Worm (Caenorhabditis elegans) whole organism, L4 larva: Measurements from ENCODE around the gene Y38E10A.22.

ENCODE experiments used
- F37D6.2 ChIP-seq: sonication (generic microtip); optimal IDR thresholded peaks from 2 replicates; lab custom pipeline; 2016; ENCODE audit warnings: mild to moderate bottlenecking, missing genetic modification characterization, missing compliant biosample characterization
- aly-2 ChIP-seq: sonication (generic microtip); optimal IDR thresholded peaks from 2 replicates; lab custom pipeline; 2018; ENCODE audit warnings: missing biosample characterization, missing genetic modification characterization
- ceh-44 ChIP-seq: fragments of 200-800 bp; sonication (Bioruptor generic); IDR thresholded peaks from 2 replicates; pipeline ENCODE4 v1.3.6; 2022; ENCODE audit warnings: missing genetic modification reagents, missing genetic modification characterization, missing compliant biosample characterization
- daf-12 ChIP-seq: fragments of 150-350 bp; optimal IDR thresholded peaks from 2 replicates; lab custom pipeline; 2014; ENCODE audit warnings: missing biosample characterization, missing genetic modification reagents, missing genetic modification characterization
- fos-1 ChIP-seq: fragments of 150-350 bp; optimal IDR thresholded peaks from 2 replicates; lab custom pipeline; 2014; ENCODE audit warnings: missing biosample characterization, missing genetic modification characterization
- jun-1 ChIP-seq: fragments of 150-350 bp; optimal IDR thresholded peaks from 2 replicates; lab custom pipeline; 2014; ENCODE audit warnings: missing biosample characterization, missing genetic modification reagents, missing genetic modification characterization
- lin-29 ChIP-seq: fragments of 200-800 bp; sonication (Bioruptor generic); IDR thresholded peaks from 2 replicates; pipeline ENCODE4 v1.3.6; 2022; ENCODE audit warnings: missing genetic modification reagents, missing genetic modification characterization, missing compliant biosample characterization
- lin-39 ChIP-seq: fragments of 150-350 bp; optimal IDR thresholded peaks from 2 replicates; lab custom pipeline; 2014; ENCODE audit warnings: missing biosample characterization, missing genetic modification reagents, missing genetic modification characterization
- mes-2 ChIP-seq: sonication (generic microtip); optimal IDR thresholded peaks from 2 replicates; lab custom pipeline; 2016; ENCODE audit warnings: missing genotype, mild to moderate bottlenecking, missing genetic modification characterization, missing compliant biosample characterization; ENCODE audit not compliant: poor library complexity, severe bottlenecking
- nhr-237 ChIP-seq: sonication (generic microtip); optimal IDR thresholded peaks from 2 replicates; lab custom pipeline; 2017; ENCODE audit warnings: missing biosample characterization, missing genetic modification characterization
- nhr-25 ChIP-seq: sonication (generic microtip); optimal IDR thresholded peaks from 2 replicates; lab custom pipeline; 2017; ENCODE audit warnings: missing genetic modification characterization, mild to moderate bottlenecking, missing compliant biosample characterization, antibody characterized with exemption, moderate library complexity, borderline replicate concordance; ENCODE audit not compliant: insufficient read depth
- ztf-11 ChIP-seq: fragments of 150-350 bp; optimal IDR thresholded peaks from 2 replicates; lab custom pipeline; 2014; ENCODE audit warnings: missing biosample characterization, missing genetic modification characterization

DNA sequence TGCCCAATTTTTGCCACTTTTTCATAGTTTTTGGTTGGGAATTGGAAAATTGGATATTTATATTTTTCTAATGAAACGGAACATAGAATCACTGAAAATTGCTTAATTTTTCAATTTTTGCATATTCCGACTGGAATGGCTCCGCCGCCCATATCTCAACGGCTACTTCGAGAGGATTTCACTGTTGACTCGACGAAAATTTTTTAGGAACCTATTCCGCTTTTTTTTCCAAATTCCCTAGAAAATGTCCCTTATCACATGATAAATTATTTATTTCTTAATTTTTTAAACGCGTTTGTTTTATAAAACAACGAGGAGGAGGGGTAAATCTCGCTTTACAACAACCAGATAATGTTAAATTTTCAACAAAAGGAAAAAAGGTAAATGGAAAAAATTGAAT lies 49.1 kb upstream of the Y38E10A.22 start:
- TF ChIP-seq nhr-237 (no peak), fos-1 (tag; lab: Kevin White, UChicago) (no peak), ceh-44 (GFP tag; lab: Robert Waterston, UW) (no peak), daf-12 (tag; lab: Kevin White, UChicago) (no peak), nhr-25 (tag; lab: Kevin White, UChicago) (no peak), jun-1 (no peak), lin-39 (no peak), aly-2 (tag; lab: Kevin White, UChicago) (no peak), lin-29 (no peak), mes-2 (tag; lab: Kevin White, UChicago) (no peak), ztf-11 (tag; lab: Kevin White, UChicago) (no peak), F37D6.2 (tag; lab: Kevin White, UChicago) (no peak)
